Worm (Caenorhabditis elegans) whole organism, L3 larva: ENCODE data around the gene npp-27.
A peak's percentile ranks its signal among the peaks of the same experiment; 100 is the strongest.
"Not testable (repeated sequence)": the region's sequence is repeated elsewhere in the genome, so short reads cannot be mapped to it uniquely, and the experiment has no call there.

Experiments used
- elt-2 ChIP-seq: sonication (generic microtip); optimal IDR thresholded peaks from 2 replicates; lab custom pipeline; 2016; ENCODE audit warnings: missing genetic modification reagents, mild to moderate bottlenecking, missing genetic modification characterization, missing compliant biosample characterization
- jun-1 ChIP-seq: fragments of 150-350 bp; optimal IDR thresholded peaks from 2 replicates; lab custom pipeline; 2014; ENCODE audit warnings: missing biosample characterization, missing genetic modification reagents, missing genetic modification characterization
- lin-15B ChIP-seq: fragments of 150-350 bp; optimal IDR thresholded peaks from 2 replicates; lab custom pipeline; 2014; ENCODE audit warnings: missing biosample characterization, missing genetic modification characterization
- mdl-1 ChIP-seq: fragments of 150-350 bp; optimal IDR thresholded peaks from 2 replicates; lab custom pipeline; 2014; ENCODE audit warnings: missing biosample characterization, missing genetic modification characterization
- nhr-11 ChIP-seq: fragments of 150-350 bp; optimal IDR thresholded peaks from 2 replicates; lab custom pipeline; 2014; ENCODE audit warnings: missing biosample characterization, missing genetic modification characterization
- nhr-76 ChIP-seq: fragments of 150-350 bp; sonication (generic microtip); optimal IDR thresholded peaks from 5 replicates; lab custom pipeline; 2014; ENCODE audit warnings: missing biosample characterization, missing genetic modification characterization
- ztf-4 ChIP-seq: fragments of 150-350 bp; optimal IDR thresholded peaks from 2 replicates; lab custom pipeline; 2014; ENCODE audit warnings: missing biosample characterization, missing genetic modification characterization

DNA sequence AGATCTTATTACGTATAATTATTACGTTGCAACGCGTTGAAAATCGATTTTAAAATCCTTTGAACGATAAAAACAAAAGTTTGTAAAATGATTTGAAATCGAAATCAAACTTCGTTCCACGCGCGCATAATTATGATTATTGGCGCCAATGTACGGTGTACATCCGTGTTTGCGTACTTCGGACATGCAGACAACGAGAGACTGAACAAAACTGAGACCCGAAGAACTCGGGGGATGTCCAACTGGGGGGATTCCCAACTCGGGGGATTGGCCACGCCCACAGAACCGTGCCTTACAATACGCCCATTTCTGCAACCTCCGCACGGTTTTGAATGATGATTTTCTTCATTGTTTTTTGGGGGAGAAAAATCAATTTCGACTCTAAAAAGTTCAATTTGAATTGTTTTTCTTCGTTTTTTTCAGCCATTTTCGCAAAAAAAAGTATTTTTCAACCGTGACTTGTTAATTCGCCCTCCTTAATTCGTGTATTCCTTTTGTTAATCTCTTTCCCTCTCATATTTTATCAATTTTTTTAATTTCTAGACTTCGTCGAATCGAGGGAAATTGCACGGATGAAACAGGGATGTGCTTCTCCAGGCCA is 37.0 kb upstream of the npp-27 start, which contains the start of gene F20D12.12:
- not testable (repeated sequence) for TF ChIP-seq mdl-1 (tag; lab: Kevin White, UChicago); nhr-76 (tag; lab: Kevin White, UChicago); nhr-11 (tag; lab: Kevin White, UChicago); jun-1; ztf-4 (tag; lab: Kevin White, UChicago)
- peak; percentile 69 for TF ChIP-seq lin-15B (tag; lab: Kevin White, UChicago)
- TF ChIP-seq elt-2 = peak; percentile 52
